Worm (Caenorhabditis elegans) whole organism, L4 larva: Measurements from ENCODE around the gene Y43H11AL.1.

Experiments used
- D1046.2 ChIP-seq: fragments of 200-800 bp; sonication (Bioruptor generic); IDR thresholded peaks from 2 replicates; pipeline ENCODE4 v1.3.6; 2022; ENCODE audit warnings: missing genetic modification characterization, missing compliant biosample characterization
- F10B5.3 ChIP-seq: sonication (generic microtip); optimal IDR thresholded peaks from 2 replicates; lab custom pipeline; 2016; ENCODE audit warnings: mild to moderate bottlenecking, missing genetic modification characterization, missing compliant biosample characterization
- F26F4.8 ChIP-seq: fragments of 200-800 bp; sonication (Bioruptor generic); conservative IDR thresholded peaks from 2 replicates; pipeline ENCODE4 v1.3.6; 2022; ENCODE audit warnings: missing genetic modification characterization, missing compliant biosample characterization
- F37D6.2 ChIP-seq: sonication (generic microtip); optimal IDR thresholded peaks from 2 replicates; lab custom pipeline; 2016; ENCODE audit warnings: mild to moderate bottlenecking, missing genetic modification characterization, missing compliant biosample characterization
- F44E2.7 ChIP-seq: fragments of 200-800 bp; sonication (Bioruptor generic); IDR thresholded peaks from 2 replicates; pipeline ENCODE4 v2.1.2; 2022; ENCODE audit warnings: missing genetic modification characterization, missing compliant biosample characterization
- F49E8.2 ChIP-seq: sonication (generic microtip); optimal IDR thresholded peaks from 2 replicates; lab custom pipeline; 2016; ENCODE audit warnings: missing compliant biosample characterization, mild to moderate bottlenecking, missing genetic modification characterization, borderline replicate concordance
- T26A8.4 ChIP-seq: fragments of 200-800 bp; sonication (Bioruptor generic); IDR thresholded peaks from 2 replicates; pipeline ENCODE4 v1.3.6; 2022; ENCODE audit warnings: missing genetic modification characterization, missing compliant biosample characterization
- ZK337.2 ChIP-seq: fragments of 200-800 bp; sonication (Bioruptor generic); IDR thresholded peaks from 2 replicates; pipeline ENCODE4 v1.3.6; 2022; ENCODE audit warnings: missing genetic modification reagents, missing genetic modification characterization, missing compliant biosample characterization
- aha-1 ChIP-seq: fragments of 150-350 bp; peaks from one replicate; lab custom pipeline; 2014; ENCODE audit warnings: missing biosample characterization, missing genetic modification characterization
- ama-1 ChIP-seq: fragments of 150-350 bp; optimal IDR thresholded peaks from 2 replicates; lab custom pipeline; 2014; ENCODE audit warnings: inconsistent platforms, mixed read lengths
- arid-1 ChIP-seq: fragments of 200-800 bp; sonication (Bioruptor generic); conservative IDR thresholded peaks from 2 replicates; pipeline ENCODE4 v1.3.6; 2022; ENCODE audit warnings: missing genetic modification reagents, missing genetic modification characterization, missing compliant biosample characterization
- ceh-32 ChIP-seq: sonication (generic microtip); optimal IDR thresholded peaks from 2 replicates; lab custom pipeline; 2016; ENCODE audit warnings: mild to moderate bottlenecking, missing genetic modification characterization, missing compliant biosample characterization; ENCODE audit not compliant: poor library complexity
- ceh-44 ChIP-seq: fragments of 200-800 bp; sonication (Bioruptor generic); IDR thresholded peaks from 2 replicates; pipeline ENCODE4 v1.3.6; 2022; ENCODE audit warnings: missing genetic modification reagents, missing genetic modification characterization, missing compliant biosample characterization
- cey-2 ChIP-seq: sonication (generic microtip); optimal IDR thresholded peaks from 3 replicates; lab custom pipeline; 2017; ENCODE audit warnings: missing genetic modification characterization, mild to moderate bottlenecking, missing compliant biosample characterization, antibody characterized with exemption, borderline replicate concordance; ENCODE audit not compliant: insufficient read depth
- daf-12 ChIP-seq: fragments of 150-350 bp; optimal IDR thresholded peaks from 2 replicates; lab custom pipeline; 2014; ENCODE audit warnings: missing biosample characterization, missing genetic modification reagents, missing genetic modification characterization
- daf-16 ChIP-seq, 3 experiments: sonication (generic microtip); optimal IDR thresholded peaks; 2 replicates each; lab custom pipeline; 2016 to 2017; ENCODE audit warnings: missing genetic modification characterization in 3 of 3, missing genetic modification reagents in 3 of 3, mild to moderate bottlenecking in 2 of 3, missing compliant biosample characterization in 2 of 3, missing biosample characterization in 1 of 3, moderate library complexity in 1 of 3
- daf-8 ChIP-seq: fragments of 200-800 bp; sonication (Bioruptor generic); IDR thresholded peaks from 2 replicates; pipeline ENCODE4 v1.3.6; 2022; ENCODE audit warnings: missing genetic modification characterization, missing compliant biosample characterization
- dmd-6 ChIP-seq: fragments of 200-800 bp; sonication (Bioruptor generic); IDR thresholded peaks from 2 replicates; pipeline ENCODE4 v1.3.6; 2022; ENCODE audit warnings: missing genetic modification reagents, missing genetic modification characterization, missing compliant biosample characterization
- dpl-1 ChIP-seq: fragments of 150-350 bp; optimal IDR thresholded peaks from 2 replicates; lab custom pipeline; 2014; ENCODE audit warnings: missing biosample characterization, missing genetic modification reagents, missing genetic modification characterization
- gei-8 ChIP-seq: fragments of 200-800 bp; sonication (Bioruptor generic); optimal IDR thresholded peaks from 2 replicates; lab custom pipeline; 2018; ENCODE audit warnings: mild to moderate bottlenecking, missing genetic modification characterization, missing compliant biosample characterization
- hlh-11 ChIP-seq: fragments of 200-800 bp; sonication (Bioruptor generic); optimal IDR thresholded peaks from 2 replicates; lab custom pipeline; 2018; ENCODE audit warnings: mild to moderate bottlenecking, missing genetic modification characterization, missing compliant biosample characterization
- jun-1 ChIP-seq: fragments of 150-350 bp; optimal IDR thresholded peaks from 2 replicates; lab custom pipeline; 2014; ENCODE audit warnings: missing biosample characterization, missing genetic modification reagents, missing genetic modification characterization
- lim-7 ChIP-seq: fragments of 200-800 bp; sonication (Bioruptor generic); IDR thresholded peaks from 2 replicates; pipeline ENCODE4 v1.3.6; 2022; ENCODE audit warnings: missing genetic modification characterization, missing compliant biosample characterization
- lin-38 ChIP-seq: fragments of 200-800 bp; sonication (Bioruptor generic); IDR thresholded peaks from 2 replicates; pipeline ENCODE4 v1.3.6; 2022; ENCODE audit warnings: missing genetic modification reagents, missing genetic modification characterization, missing compliant biosample characterization
- lsy-2 ChIP-seq, 2 experiments: fragments of 150-350 bp in 1 of 2; sonication (generic microtip) in 1 of 2; optimal IDR thresholded peaks; 2 replicates each; lab custom pipeline; 2014 to 2017; ENCODE audit warnings: missing biosample characterization in 2 of 2, missing genetic modification characterization in 2 of 2
- madf-5 ChIP-seq, 2 experiments: fragments of 200-800 bp; sonication (Bioruptor generic); IDR thresholded peaks; 2 replicates each; pipeline ENCODE4 v1.3.6; 2022; ENCODE audit warnings: missing compliant biosample characterization in 2 of 2, missing genetic modification characterization in 2 of 2
- mep-1 ChIP-seq: fragments of 150-350 bp; sonication (generic microtip); optimal IDR thresholded peaks from 3 replicates; lab custom pipeline; 2014; ENCODE audit warnings: missing biosample characterization, missing genetic modification characterization
- mxl-2 ChIP-seq: fragments of 200-800 bp; sonication (Bioruptor generic); conservative IDR thresholded peaks from 2 replicates; pipeline ENCODE4 v1.3.6; 2022; ENCODE audit warnings: missing genetic modification reagents, missing genetic modification characterization, missing compliant biosample characterization
- mxl-3 ChIP-seq: fragments of 200-800 bp; sonication (Bioruptor generic); optimal IDR thresholded peaks from 2 replicates; lab custom pipeline; 2018; ENCODE audit warnings: mild to moderate bottlenecking, missing genetic modification characterization, missing compliant biosample characterization
- nhr-11 ChIP-seq: fragments of 150-350 bp; optimal IDR thresholded peaks from 2 replicates; lab custom pipeline; 2014; ENCODE audit warnings: missing biosample characterization, missing genetic modification characterization
- nhr-41 ChIP-seq: fragments of 200-800 bp; sonication (Bioruptor generic); IDR thresholded peaks from 2 replicates; pipeline ENCODE4 v1.3.6; 2022; ENCODE audit warnings: missing genetic modification reagents, missing genetic modification characterization, missing compliant biosample characterization
- nhr-76 ChIP-seq: fragments of 150-350 bp; optimal IDR thresholded peaks from 2 replicates; lab custom pipeline; 2014; ENCODE audit warnings: missing biosample characterization, missing genetic modification characterization
- nhr-77 ChIP-seq: fragments of 150-350 bp; optimal IDR thresholded peaks from 2 replicates; lab custom pipeline; 2014; ENCODE audit warnings: missing biosample characterization, missing genetic modification characterization
- php-3 ChIP-seq: fragments of 200-800 bp; sonication (Bioruptor generic); IDR thresholded peaks from 2 replicates; pipeline ENCODE4 v1.3.6; 2022; ENCODE audit warnings: missing genetic modification reagents, missing genetic modification characterization, missing compliant biosample characterization
- pqm-1 ChIP-seq: sonication (generic microtip); optimal IDR thresholded peaks from 2 replicates; lab custom pipeline; 2017; ENCODE audit warnings: missing biosample characterization, missing genetic modification characterization
- set-16 ChIP-seq: fragments of 200-800 bp; sonication (Bioruptor generic); IDR thresholded peaks from 2 replicates; pipeline ENCODE4 v1.3.6; 2022; ENCODE audit warnings: missing genetic modification reagents, missing genetic modification characterization, missing compliant biosample characterization
- tag-97 ChIP-seq: fragments of 200-800 bp; sonication (Bioruptor generic); IDR thresholded peaks from 2 replicates; pipeline ENCODE4 v1.3.6; 2022; ENCODE audit warnings: missing genetic modification characterization, missing compliant biosample characterization
- unc-62 ChIP-seq, 3 experiments: fragments of 150-350 bp in 1 of 3; sonication (generic microtip); optimal IDR thresholded peaks in 2 of 3; peaks in 1 of 3; 1 replicate in 1 of 3; 2 replicates in 2 of 3; lab custom pipeline; 2014 to 2017; ENCODE audit warnings: missing biosample characterization in 3 of 3, missing genetic modification characterization in 3 of 3, missing genetic modification reagents in 3 of 3, missing genotype in 1 of 3
- zfp-3 ChIP-seq: fragments of 200-800 bp; sonication (Bioruptor generic); conservative IDR thresholded peaks from 2 replicates; pipeline ENCODE4 v1.3.6; 2022; ENCODE audit warnings: missing genetic modification reagents, missing genetic modification characterization, missing compliant biosample characterization
- ztf-7 ChIP-seq: fragments of 150-350 bp; optimal IDR thresholded peaks from 2 replicates; lab custom pipeline; 2014; ENCODE audit warnings: missing biosample characterization, missing genetic modification characterization

Y43H11AL.1 gene

ce11 chrII:221212-221611 lies 11.3 kb downstream of the Y43H11AL.1 start (continued):
- TF ChIP-seq gei-8 (GFP tag; lab: Kevin White, UChicago) (no peak), madf-5 (GFP tag; IDR thresholded peaks at IDR 0.05; lab: Robert Waterston, UW) (no peak), F26F4.8 (GFP tag; lab: Robert Waterston, UW) (no peak), F10B5.3 (tag; lab: Kevin White, UChicago) (no peak), nhr-11 (tag; lab: Kevin White, UChicago) (peak; percentile 89), T26A8.4 (GFP tag; lab: Robert Waterston, UW) (peak; percentile 32)
- TF ChIP-seq, all 104 proteins: peak for 41

DNA sequence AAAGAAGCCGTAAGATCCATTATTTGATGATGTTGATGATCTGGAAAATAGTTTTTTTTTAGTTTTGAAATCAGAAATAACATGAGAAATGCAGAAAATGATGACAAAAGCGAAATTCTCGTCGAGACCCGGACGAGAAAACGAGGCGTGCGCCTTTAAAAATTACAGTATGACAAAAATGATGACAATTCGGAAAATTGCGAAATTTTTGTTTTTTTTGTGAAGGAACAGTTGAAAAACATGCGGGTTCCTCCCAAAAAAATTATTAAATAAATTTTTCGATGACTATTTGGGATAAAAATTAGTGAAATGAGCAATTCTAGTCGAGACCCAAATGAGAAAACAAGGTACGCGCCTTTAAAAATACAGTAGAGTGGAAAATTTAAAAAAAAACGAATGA lies 11.9 kb downstream of the Y43H11AL.1 start, which contains the start of gene ubxn-3:
Gene ubxn-3, minus strand, starts transcription at position 66 of the 400 bp plus-strand sequence.
- TF ChIP-seq lsy-2 (tag; optimal IDR thresholded peaks at IDR 0.05; lab: Kevin White, UChicago), result peak in 1 of 2 experiments; percentile 7
- peak; percentile 43 for TF ChIP-seq lin-38
- no peak for TF ChIP-seq mxl-2 (GFP tag; lab: Robert Waterston, UW)
- TF ChIP-seq F49E8.2, result peak; percentile 16

DNA sequence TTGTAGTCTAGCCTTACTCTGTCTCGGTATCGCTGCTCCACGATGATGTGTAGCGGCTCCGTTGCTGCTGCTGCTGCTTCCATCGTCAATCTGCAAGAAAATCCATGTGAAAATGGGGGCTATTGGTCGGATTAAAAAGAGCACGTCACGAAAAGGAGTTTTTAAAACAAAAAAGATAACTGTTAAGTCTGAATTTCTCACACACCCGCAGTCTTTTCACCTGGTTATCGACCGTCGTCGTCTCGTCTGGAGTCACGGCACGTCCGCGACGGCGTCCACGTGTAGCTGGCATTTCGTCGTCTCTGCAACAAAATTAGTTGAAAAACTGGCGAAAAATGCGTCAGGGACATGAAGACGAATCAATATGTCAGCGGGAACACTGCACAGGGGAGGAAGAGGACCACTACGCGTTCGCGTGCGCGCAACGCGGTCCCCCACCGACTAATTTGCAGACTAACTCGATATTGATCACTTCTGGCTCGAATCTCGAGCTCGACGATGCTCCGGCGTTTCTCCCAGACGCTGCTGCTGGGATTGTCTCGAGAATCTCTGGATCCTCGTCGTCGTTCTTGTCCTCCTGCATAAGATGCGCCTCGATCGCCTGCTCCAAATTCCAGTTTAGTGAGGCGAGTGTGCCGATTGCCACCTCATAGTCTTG lies 12.6 kb downstream of the Y43H11AL.1 start:
- TF ChIP-seq set-16 (GFP tag; lab: Robert Waterston, UW) (peak; percentile 53; the same call in 1 of the 2 replicates), ama-1 (lab: Kevin White, UChicago) (no peak), aha-1 (tag; lab: Kevin White, UChicago) (peak; percentile 70), arid-1 (no peak), nhr-41 (no peak), dmd-6 (GFP tag; lab: Robert Waterston, UW) (no peak), cey-2 (tag; lab: Kevin White, UChicago) (no peak), ZK337.2 (GFP tag; lab: Robert Waterston, UW) (no peak), lim-7 (GFP tag; lab: Robert Waterston, UW) (no peak), F37D6.2 (no peak), mep-1 (tag; lab: Kevin White, UChicago) (no peak), unc-62 (GFP tag; optimal IDR thresholded peaks at IDR 0.05 in 1 of 2; lab: Kevin White, UChicago) (no peak), unc-62 (tag; optimal IDR thresholded peaks at IDR 0.05; lab: Kevin White, UChicago) (no peak), F10B5.3 (tag; lab: Kevin White, UChicago) (no peak), daf-8 (GFP tag; lab: Robert Waterston, UW) (0 out of 2 replicates have a peak, but pooled peaks have one; percentile 41), D1046.2 (GFP tag; lab: Robert Waterston, UW) (0 out of 2 replicates have a peak, but pooled peaks have one; percentile 35), daf-12 (tag; lab: Kevin White, UChicago) (no peak), ztf-7 (tag; lab: Kevin White, UChicago) (no peak), nhr-76 (tag; lab: Kevin White, UChicago) (no peak), jun-1 (tag; lab: Kevin White, UChicago) (no peak), hlh-11 (no peak), ceh-32 (tag; lab: Kevin White, UChicago) (no peak), mxl-3 (GFP tag; lab: Kevin White, UChicago) (no peak), F44E2.7 (GFP tag; lab: Robert Waterston, UW) (no peak), nhr-11 (tag; lab: Kevin White, UChicago) (no peak), tag-97 (no peak), gei-8 (GFP tag; lab: Kevin White, UChicago) (no peak), mxl-2 (GFP tag; lab: Robert Waterston, UW) (no peak), php-3 (no peak), dpl-1 (GFP tag; lab: Kevin White, UChicago) (no peak), ceh-44 (no peak), zfp-3 (GFP tag; lab: Robert Waterston, UW) (no peak), daf-16 (GFP tag; optimal IDR thresholded peaks at IDR 0.05; lab: Kevin White, UChicago) (no peak), daf-16 (tag; optimal IDR thresholded peaks at IDR 0.05; lab: Kevin White, UChicago) (no peak), pqm-1 (tag; lab: Kevin White, UChicago) (no peak), nhr-77 (no peak)
